Worm (Caenorhabditis elegans) whole organism, early embryonic: Measurements from ENCODE around the gene E01G4.3.

Source experiments
- B0310.2 ChIP-seq: sonication (generic microtip); optimal IDR thresholded peaks from 2 replicates; lab custom pipeline; 2016; ENCODE audit warnings: mild to moderate bottlenecking, missing genetic modification characterization, missing compliant biosample characterization
- F13C5.2 ChIP-seq: sonication (generic microtip); optimal IDR thresholded peaks from 2 replicates; lab custom pipeline; 2017; ENCODE audit warnings: mild to moderate bottlenecking, missing genetic modification characterization, inconsistent platforms, missing compliant biosample characterization
- aly-1 ChIP-seq: sonication (generic microtip); optimal IDR thresholded peaks from 2 replicates; lab custom pipeline; 2016; ENCODE audit warnings: missing genetic modification characterization, missing compliant biosample characterization
- ama-1 ChIP-seq: fragments of 150-350 bp; optimal IDR thresholded peaks from 2 replicates; lab custom pipeline; 2014
- ceh-13 ChIP-seq: fragments of 200-800 bp; sonication (Bioruptor generic); optimal IDR thresholded peaks from 2 replicates; lab custom pipeline; 2018; ENCODE audit warnings: mild to moderate bottlenecking, missing genetic modification characterization, missing compliant biosample characterization
- ceh-36 ChIP-seq: sonication (generic microtip); optimal IDR thresholded peaks from 2 replicates; lab custom pipeline; 2016; ENCODE audit warnings: missing genetic modification characterization, inconsistent platforms, missing compliant biosample characterization
- ets-7 ChIP-seq: sonication (generic microtip); optimal IDR thresholded peaks from 2 replicates; lab custom pipeline; 2016; ENCODE audit warnings: missing genotype, missing genetic modification characterization, missing compliant biosample characterization
- flt-1 ChIP-seq: fragments of 200-800 bp; sonication (Bioruptor generic); IDR thresholded peaks from 2 replicates; pipeline ENCODE4 v1.3.6; 2022; ENCODE audit warnings: missing genetic modification characterization, missing compliant biosample characterization
- hmbx-1 ChIP-seq: sonication (generic microtip); optimal IDR thresholded peaks from 2 replicates; lab custom pipeline; 2016; ENCODE audit warnings: mild to moderate bottlenecking, missing genetic modification characterization, missing compliant biosample characterization
- hmg-4 ChIP-seq: fragments of 200-800 bp; sonication (Bioruptor generic); optimal IDR thresholded peaks from 2 replicates; lab custom pipeline; 2018; ENCODE audit warnings: mild to moderate bottlenecking, missing genetic modification characterization, missing compliant biosample characterization
- hnd-1 ChIP-seq: sonication (generic microtip); optimal IDR thresholded peaks from 2 replicates; lab custom pipeline; 2016; ENCODE audit warnings: missing genetic modification characterization, missing compliant biosample characterization
- pes-1 ChIP-seq: fragments of 200-800 bp; sonication (Bioruptor generic); IDR thresholded peaks from 2 replicates; pipeline ENCODE4 v1.3.6; 2022; ENCODE audit warnings: missing genetic modification reagents, missing genetic modification characterization, missing compliant biosample characterization
- scrt-1 ChIP-seq: fragments of 200-800 bp; sonication (Bioruptor generic); IDR thresholded peaks from 2 replicates; pipeline ENCODE4 v1.3.6; 2022; ENCODE audit warnings: missing genetic modification characterization, missing compliant biosample characterization
- sea-1 ChIP-seq: fragments of 200-800 bp; sonication (Bioruptor generic); conservative IDR thresholded peaks from 2 replicates; pipeline ENCODE4 v1.3.6; 2022; ENCODE audit warnings: missing genetic modification characterization, missing compliant biosample characterization
- tbx-11 ChIP-seq: fragments of 200-800 bp; sonication (Bioruptor generic); IDR thresholded peaks from 2 replicates; pipeline ENCODE4 v1.3.6; 2022; ENCODE audit warnings: missing genetic modification characterization, missing compliant biosample characterization
- tbx-37 ChIP-seq: fragments of 200-800 bp; sonication (Bioruptor generic); conservative IDR thresholded peaks from 2 replicates; pipeline ENCODE4 v1.3.6; 2022; ENCODE audit warnings: missing genetic modification reagents, missing genetic modification characterization, missing compliant biosample characterization
- tra-4 ChIP-seq: sonication (generic microtip); optimal IDR thresholded peaks from 2 replicates; lab custom pipeline; 2017; ENCODE audit warnings: missing genetic modification characterization, missing compliant biosample characterization

Gene E01G4.3

ce11 chrII:13424242-13424641 lies 45.2 kb downstream of the E01G4.3 start, which contains the start of gene Y48E1C.2:
Gene Y48E1C.2, plus strand, starts transcription at chrII:13424542.
- TF ChIP-seq B0310.2 (no peak), sea-1 (no peak)

- TF ChIP-seq ets-7 (no peak), tra-4 (tag; lab: Kevin White, UChicago) (no peak), ama-1 (lab: Kevin White, UChicago) (no peak), ceh-36 (tag; lab: Kevin White, UChicago) (no peak), sea-1 (no peak), aly-1 (no peak), hnd-1 (tag; lab: Kevin White, UChicago) (no peak), pes-1 (GFP tag; lab: Robert Waterston, UW) (no peak), flt-1 (GFP tag; lab: Robert Waterston, UW) (no peak), hmg-4 (GFP tag; lab: Kevin White, UChicago) (no peak), F13C5.2 (no peak), ceh-13 (GFP tag; lab: Kevin White, UChicago) (no peak), tbx-11 (GFP tag; lab: Robert Waterston, UW) (no peak), tbx-37 (GFP tag; lab: Robert Waterston, UW) (no peak), scrt-1 (GFP tag; lab: Robert Waterston, UW) (no peak), hmbx-1 (no peak), B0310.2 (no peak)
Measured at ce11 chrII:13417452-13418031, 51.9 kb downstream of the E01G4.3 start.

ce11 chrII:13416552-13416951 lies 52.9 kb downstream of the E01G4.3 start:
- TF ChIP-seq ceh-36 (tag; lab: Kevin White, UChicago) (no peak), flt-1 (GFP tag; lab: Robert Waterston, UW) (no peak)

ce11 chrII:13414554-13415057 lies 54.8 kb downstream of the E01G4.3 start, which contains the start of gene Y48E1C.1:
Gene Y48E1C.1, plus strand, starts transcription at chrII:13415007.
- TF ChIP-seq ama-1 (lab: Kevin White, UChicago): no peak
- no peak for TF ChIP-seq sea-1
- TF ChIP-seq B0310.2: no peak
- TF ChIP-seq tbx-11 (GFP tag; lab: Robert Waterston, UW): no peak
- no peak for TF ChIP-seq F13C5.2
- TF ChIP-seq ceh-36 (tag; lab: Kevin White, UChicago): no peak
- no peak for TF ChIP-seq flt-1 (GFP tag; lab: Robert Waterston, UW)
- no peak for TF ChIP-seq hnd-1 (tag; lab: Kevin White, UChicago)
- no peak for TF ChIP-seq pes-1 (GFP tag; lab: Robert Waterston, UW)
- TF ChIP-seq tra-4 (tag; lab: Kevin White, UChicago): no peak
- TF ChIP-seq tbx-37 (GFP tag; lab: Robert Waterston, UW): no peak
- no peak for TF ChIP-seq hmg-4 (GFP tag; lab: Kevin White, UChicago)
- no peak for TF ChIP-seq ets-7
- no peak for TF ChIP-seq hmbx-1
- no peak for TF ChIP-seq aly-1
- no peak for TF ChIP-seq scrt-1 (GFP tag; lab: Robert Waterston, UW)
- TF ChIP-seq ceh-13 (GFP tag; lab: Kevin White, UChicago): no peak

ce11 chrII:13414099-13414498 lies 55.3 kb downstream of the E01G4.3 start:
- no peak for TF ChIP-seq ama-1 (lab: Kevin White, UChicago)
- no peak for TF ChIP-seq hnd-1 (tag; lab: Kevin White, UChicago)
- no peak for TF ChIP-seq sea-1
- no peak for TF ChIP-seq pes-1 (GFP tag; lab: Robert Waterston, UW)
- no peak for TF ChIP-seq hmbx-1
- no peak for TF ChIP-seq F13C5.2
- no peak for TF ChIP-seq ceh-36 (tag; lab: Kevin White, UChicago)
- no peak for TF ChIP-seq ceh-13 (GFP tag; lab: Kevin White, UChicago)
- no peak for TF ChIP-seq tra-4 (tag; lab: Kevin White, UChicago)
- TF ChIP-seq aly-1: no peak
- TF ChIP-seq ets-7: no peak
- no peak for TF ChIP-seq tbx-37 (GFP tag; lab: Robert Waterston, UW)
- no peak for TF ChIP-seq tbx-11 (GFP tag; lab: Robert Waterston, UW)
- TF ChIP-seq hmg-4 (GFP tag; lab: Kevin White, UChicago): no peak
- TF ChIP-seq flt-1 (GFP tag; lab: Robert Waterston, UW): no peak
- no peak for TF ChIP-seq B0310.2
- no peak for TF ChIP-seq scrt-1 (GFP tag; lab: Robert Waterston, UW)

ce11 chrII:13412335-13412734 lies 57.1 kb downstream of the E01G4.3 start, which contains the start of gene Y48C3A.18:
Gene Y48C3A.18, plus strand, starts transcription at chrII:13412635.
- no peak for TF ChIP-seq ama-1 (lab: Kevin White, UChicago)
- TF ChIP-seq hmg-4 (GFP tag; lab: Kevin White, UChicago): no peak
- no peak for TF ChIP-seq B0310.2
- TF ChIP-seq pes-1 (GFP tag; lab: Robert Waterston, UW): no peak
- no peak for TF ChIP-seq aly-1
- no peak for TF ChIP-seq ceh-36 (tag; lab: Kevin White, UChicago)
- TF ChIP-seq hnd-1 (tag; lab: Kevin White, UChicago): no peak
- TF ChIP-seq F13C5.2: no peak
- no peak for TF ChIP-seq ets-7
- no peak for TF ChIP-seq flt-1 (GFP tag; lab: Robert Waterston, UW)
- TF ChIP-seq tra-4 (tag; lab: Kevin White, UChicago): no peak
- TF ChIP-seq ceh-13 (GFP tag; lab: Kevin White, UChicago): no peak
- TF ChIP-seq tbx-37 (GFP tag; lab: Robert Waterston, UW): no peak
- no peak for TF ChIP-seq sea-1
- TF ChIP-seq hmbx-1: no peak
- TF ChIP-seq scrt-1 (GFP tag; lab: Robert Waterston, UW): no peak
- no peak for TF ChIP-seq tbx-11 (GFP tag; lab: Robert Waterston, UW)
